Fruit fly (Drosophila melanogaster) whole organism, embryonic: ENCODE data around the gene CG32079.

ENCODE experiments used
- Ada2b ChIP-seq: fragments of 200-800 bp; sonication (Bioruptor generic); IDR thresholded peaks from 2 replicates; pipeline ENCODE4 v1.3.6; 2022; ENCODE audit warnings: missing biosample characterization, missing genetic modification characterization
- CG10565 ChIP-seq: fragments of 200-800 bp; sonication (Bioruptor generic); optimal IDR thresholded peaks from 3 replicates; lab custom pipeline; 2016; ENCODE audit warnings: missing biosample characterization, mild to moderate bottlenecking, missing genetic modification characterization
- CG12391 ChIP-seq: fragments of 200-800 bp; sonication (Bioruptor generic); optimal IDR thresholded peaks from 3 replicates; lab custom pipeline; 2018; ENCODE audit warnings: missing biosample characterization, mild to moderate bottlenecking, missing genetic modification characterization, moderate library complexity
- CG13775 ChIP-seq: fragments of 200-800 bp; sonication (Bioruptor generic); optimal IDR thresholded peaks from 3 replicates; lab custom pipeline; 2017; ENCODE audit warnings: missing biosample characterization, mild to moderate bottlenecking, missing genetic modification characterization
- CG1602 ChIP-seq: fragments of 200-800 bp; sonication (Bioruptor generic); optimal IDR thresholded peaks from 3 replicates; lab custom pipeline; 2016; ENCODE audit warnings: missing biosample characterization, missing genetic modification characterization
- CG30020 ChIP-seq: fragments of 200-800 bp; optimal IDR thresholded peaks from 2 replicates; lab custom pipeline; 2019; ENCODE audit warnings: missing biosample characterization, mild to moderate bottlenecking, missing genetic modification characterization, moderate library complexity
- CG32532 ChIP-seq: fragments of 200-800 bp; sonication (Bioruptor generic); IDR thresholded peaks from 2 replicates; pipeline ENCODE4 v1.3.6; 2022; ENCODE audit warnings: missing biosample characterization, missing genetic modification characterization
- CG7556 ChIP-seq: fragments of 200-800 bp; sonication (Bioruptor generic); optimal IDR thresholded peaks from 2 replicates; lab custom pipeline; 2017; ENCODE audit warnings: missing biosample characterization, mild to moderate bottlenecking, missing genetic modification characterization
- CG7839 ChIP-seq: fragments of 200-800 bp; sonication (Bioruptor generic); optimal IDR thresholded peaks from 3 replicates; lab custom pipeline; 2018; ENCODE audit warnings: missing biosample characterization, mild to moderate bottlenecking, missing genetic modification characterization, moderate library complexity
- D ChIP-seq, 2 experiments: fragments of 200-800 bp in 1 of 2; fragments of >200 bp in 1 of 2; sonication (Bioruptor generic) in 1 of 2; optimal IDR thresholded peaks; 2 replicates in 1 of 2; 3 replicates in 1 of 2; lab custom pipeline; 2017; ENCODE audit warnings: mild to moderate bottlenecking in 1 of 2, missing biosample characterization in 1 of 2, missing genetic modification characterization in 1 of 2, missing genetic modification reagents in 1 of 2
- Dfd ChIP-seq, 2 experiments: fragments of >200 bp; optimal IDR thresholded peaks; 2 replicates each; lab custom pipeline; 2017; ENCODE audit warnings: missing biosample characterization in 2 of 2, missing genetic modification characterization in 2 of 2
- Dp ChIP-seq: fragments of 200-800 bp; sonication (Bioruptor generic); optimal IDR thresholded peaks from 2 replicates; lab custom pipeline; 2018; ENCODE audit warnings: missing biosample characterization, mild to moderate bottlenecking, missing genetic modification characterization, moderate library complexity
- Meics ChIP-seq: fragments of 200-800 bp; sonication (Bioruptor generic); optimal IDR thresholded peaks from 2 replicates; lab custom pipeline; 2017; ENCODE audit warnings: missing biosample characterization, mild to moderate bottlenecking, missing genetic modification characterization
- Oli ChIP-seq: fragments of 200-800 bp; sonication (Bioruptor generic); optimal IDR thresholded peaks from 2 replicates; lab custom pipeline; 2018; ENCODE audit warnings: missing biosample characterization, mild to moderate bottlenecking, missing genetic modification characterization, moderate library complexity
- Optix ChIP-seq: fragments of 200-800 bp; sonication (Bioruptor generic); IDR thresholded peaks from 3 replicates; pipeline ENCODE4 v1.3.6; 2022; ENCODE audit warnings: missing biosample characterization, missing genetic modification characterization
- Ptx1 ChIP-seq: fragments of 200-800 bp; sonication (Bioruptor generic); IDR thresholded peaks from 2 replicates; pipeline ENCODE4 v1.3.6; 2022; ENCODE audit warnings: missing biosample characterization, missing genetic modification characterization
- Sox102F ChIP-seq: fragments of 200-800 bp; sonication (Bioruptor generic); optimal IDR thresholded peaks from 2 replicates; lab custom pipeline; 2018; ENCODE audit warnings: missing biosample characterization, mild to moderate bottlenecking, missing genetic modification characterization, moderate library complexity
- Ssrp ChIP-seq: fragments of 200-800 bp; sonication (Bioruptor generic); optimal IDR thresholded peaks from 2 replicates; lab custom pipeline; 2018; ENCODE audit warnings: missing biosample characterization, mild to moderate bottlenecking, missing genetic modification characterization, moderate library complexity
- gfzf ChIP-seq: fragments of 200-800 bp; sonication (Bioruptor generic); optimal IDR thresholded peaks from 2 replicates; lab custom pipeline; 2016; ENCODE audit warnings: missing biosample characterization, mild to moderate bottlenecking, missing genetic modification characterization, moderate library complexity
- kah ChIP-seq: fragments of 200-800 bp; sonication (Bioruptor generic); optimal IDR thresholded peaks from 2 replicates; lab custom pipeline; 2018; ENCODE audit warnings: missing biosample characterization, mild to moderate bottlenecking, missing genetic modification characterization
- nerfin-1 ChIP-seq: fragments of 200-800 bp; sonication (Bioruptor generic); optimal IDR thresholded peaks from 3 replicates; lab custom pipeline; 2019; ENCODE audit warnings: missing biosample characterization, mild to moderate bottlenecking, missing genetic modification characterization, moderate library complexity
- prd ChIP-seq, 3 experiments: fragments of >200 bp in 2 of 3; fragments of 200-800 bp in 1 of 3; sonication (Bioruptor generic) in 1 of 3; optimal IDR thresholded peaks in 2 of 3; IDR thresholded peaks in 1 of 3; 2 replicates in 2 of 3; 3 replicates in 1 of 3; pipeline versions ENCODE4 v1.3.6 to Lab custom; 2017 to 2022; ENCODE audit warnings: missing biosample characterization in 1 of 3, missing genetic modification characterization in 1 of 3
- sens-2 ChIP-seq: fragments of 200-800 bp; sonication (Bioruptor generic); IDR thresholded peaks from 2 replicates; pipeline ENCODE4 v1.3.6; 2022; ENCODE audit warnings: missing biosample characterization, missing genetic modification characterization

Gene CG32079

DNA sequence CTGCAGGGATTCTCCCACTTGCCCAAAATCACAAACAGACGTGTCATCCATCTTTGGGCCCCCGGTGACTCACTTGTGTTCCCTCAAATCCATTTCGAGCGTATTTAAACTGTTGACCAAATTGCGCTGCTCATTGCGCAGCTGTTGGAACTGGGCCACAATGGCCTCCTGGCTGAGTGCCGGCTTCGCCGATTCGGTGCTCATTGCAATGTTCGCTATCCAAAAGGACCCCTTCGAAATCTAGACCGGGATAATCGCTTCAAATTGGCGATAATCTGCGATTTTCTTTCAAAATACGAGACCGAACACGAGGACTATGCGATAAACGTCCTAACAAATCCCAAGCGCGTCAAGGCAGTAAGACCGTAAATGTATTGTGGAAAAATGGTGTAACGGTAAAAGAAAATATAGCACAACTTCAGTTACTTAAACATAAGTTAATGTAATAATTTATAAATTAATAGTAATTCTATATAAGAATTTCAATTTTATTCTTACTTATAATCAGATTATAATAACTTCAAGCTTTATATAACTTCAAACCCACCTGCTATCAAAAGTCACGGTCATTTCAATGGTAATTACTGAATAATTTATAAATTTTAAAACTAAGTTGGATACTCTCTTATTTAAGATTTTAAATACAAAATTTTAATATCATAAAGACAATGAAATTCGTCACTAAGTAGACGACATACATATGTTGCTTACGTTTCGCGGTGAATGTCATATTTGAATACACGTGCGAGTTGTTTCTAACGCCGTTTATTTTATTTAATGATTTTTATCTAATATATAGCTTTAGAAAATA lies 48.9 kb downstream of the CG32079 start, which contains the start of the genes Pfdn2 and Noc1 (continued):
- TF ChIP-seq CG7556 (GFP tag; lab: Kevin White, UChicago) (no peak), Optix (no peak), nerfin-1 (tag; lab: Kevin White, UChicago) (no peak), CG32532 (GFP tag; lab: Robert Waterston, UW) (peak; percentile 70), prd (optimal IDR thresholded peaks at IDR 0.05; lab: Kevin White, UChicago) (no peak), prd (GFP tag; IDR thresholded peaks at IDR 0.05; lab: Robert Waterston, UW) (peak; percentile 67), CG1602 (peak; percentile 55), Meics (peak; percentile 100), Ptx1 (GFP tag; lab: Robert Waterston, UW) (peak; percentile 57; the same call in 1 of the 2 replicates), sens-2 (GFP tag; lab: Robert Waterston, UW) (no peak), Dp (GFP tag; lab: Kevin White, UChicago) (peak; percentile 7), kah (no peak), Oli (tag; lab: Kevin White, UChicago) (peak; percentile 41), CG10565 (GFP tag; lab: Kevin White, UChicago) (no peak), D (optimal IDR thresholded peaks at IDR 0.05; lab: Kevin White, UChicago) (peak; percentile 73), D (GFP tag; optimal IDR thresholded peaks at IDR 0.05; lab: Kevin White, UChicago) (no peak), CG30020 (tag; lab: Kevin White, UChicago) (peak; percentile 54), Ada2b (peak; percentile 53; the same call in 1 of the 2 replicates), gfzf (peak; percentile 69), CG7839 (tag; lab: Kevin White, UChicago) (no peak), CG12391 (tag; lab: Kevin White, UChicago) (peak; percentile 89), CG13775 (GFP tag; lab: Kevin White, UChicago) (peak; percentile 64), Sox102F (GFP tag; lab: Kevin White, UChicago) (peak; percentile 76), Ssrp (tag; lab: Kevin White, UChicago) (peak; percentile 70), Dfd (GFP tag; optimal IDR thresholded peaks at IDR 0.05; lab: Kevin White, UChicago) (no peak)
